Worm (Caenorhabditis elegans) whole organism, late embryonic: ENCODE measurements around the gene ced-9.

Experiments used
- ceh-45 ChIP-seq: fragments of 200-800 bp; sonication (Bioruptor generic); IDR thresholded peaks from 2 replicates; pipeline ENCODE4 v1.3.6; 2022; ENCODE audit warnings: missing genetic modification reagents, missing genetic modification characterization, missing compliant biosample characterization
- ceh-9 ChIP-seq: sonication (generic microtip); optimal IDR thresholded peaks from 2 replicates; lab custom pipeline; 2016; ENCODE audit warnings: mild to moderate bottlenecking, missing genetic modification characterization, inconsistent platforms, missing compliant biosample characterization
- dve-1 ChIP-seq: sonication (generic microtip); optimal IDR thresholded peaks from 2 replicates; lab custom pipeline; 2017; ENCODE audit warnings: antibody characterized with exemption, mild to moderate bottlenecking, missing genetic modification characterization, missing compliant biosample characterization
- fkh-10 ChIP-seq: fragments of 150-350 bp; optimal IDR thresholded peaks from 2 replicates; lab custom pipeline; 2014; ENCODE audit warnings: missing biosample characterization, missing genetic modification reagents, missing genetic modification characterization
- pha-4 ChIP-seq: fragments of 150-350 bp; optimal IDR thresholded peaks from 2 replicates; lab custom pipeline; 2018; ENCODE audit warnings: missing biosample characterization, missing genetic modification reagents, missing genetic modification characterization
- pqm-1 ChIP-seq: sonication (generic microtip); optimal IDR thresholded peaks from 2 replicates; lab custom pipeline; 2016; ENCODE audit warnings: missing genetic modification characterization, missing compliant biosample characterization
- unc-42 ChIP-seq: sonication (generic microtip); optimal IDR thresholded peaks from 2 replicates; lab custom pipeline; 2016; ENCODE audit warnings: missing genotype, missing genetic modification characterization, missing compliant biosample characterization

ce11 chrIII:10347049-10347448 lies 12.1 kb downstream of the ced-9 start, which contains the start of gene tbx-8:
- TF ChIP-seq pha-4 (tag; lab: Kevin White, UChicago), result no peak
- no peak for TF ChIP-seq ceh-9
- TF ChIP-seq unc-42 (tag; lab: Kevin White, UChicago), result no peak
- TF ChIP-seq dve-1 (tag; lab: Kevin White, UChicago), result no peak
- no peak for TF ChIP-seq pqm-1
- no peak for TF ChIP-seq ceh-45
- no peak for TF ChIP-seq fkh-10 (GFP tag; lab: Kevin White, UChicago)
